Worm (Caenorhabditis elegans) whole organism, L4 larva: ENCODE data around the gene Y57G7A.1.

Experiments used
- F37D6.2 ChIP-seq: sonication (generic microtip); optimal IDR thresholded peaks from 2 replicates; lab custom pipeline; 2016; ENCODE audit warnings: mild to moderate bottlenecking, missing genetic modification characterization, missing compliant biosample characterization
- aha-1 ChIP-seq: fragments of 150-350 bp; peaks from one replicate; lab custom pipeline; 2014; ENCODE audit warnings: missing biosample characterization, missing genetic modification characterization
- ceh-32 ChIP-seq: sonication (generic microtip); optimal IDR thresholded peaks from 2 replicates; lab custom pipeline; 2016; ENCODE audit warnings: mild to moderate bottlenecking, missing genetic modification characterization, missing compliant biosample characterization; ENCODE audit not compliant: poor library complexity
- ceh-44 ChIP-seq: fragments of 200-800 bp; sonication (Bioruptor generic); IDR thresholded peaks from 2 replicates; pipeline ENCODE4 v1.3.6; 2022; ENCODE audit warnings: missing genetic modification reagents, missing genetic modification characterization, missing compliant biosample characterization
- ctbp-1 ChIP-seq: fragments of 200-800 bp; sonication (Bioruptor generic); IDR thresholded peaks from 2 replicates; pipeline ENCODE4 v1.3.6; 2022; ENCODE audit warnings: missing genetic modification reagents, missing genetic modification characterization, missing compliant biosample characterization
- daf-12 ChIP-seq: fragments of 150-350 bp; optimal IDR thresholded peaks from 2 replicates; lab custom pipeline; 2014; ENCODE audit warnings: missing biosample characterization, missing genetic modification reagents, missing genetic modification characterization
- daf-16 ChIP-seq, 3 experiments: sonication (generic microtip); optimal IDR thresholded peaks; 2 replicates each; lab custom pipeline; 2016 to 2017; ENCODE audit warnings: missing genetic modification characterization in 3 of 3, missing genetic modification reagents in 3 of 3, mild to moderate bottlenecking in 2 of 3, missing compliant biosample characterization in 2 of 3, missing biosample characterization in 1 of 3, moderate library complexity in 1 of 3
- dmd-6 ChIP-seq: fragments of 200-800 bp; sonication (Bioruptor generic); IDR thresholded peaks from 2 replicates; pipeline ENCODE4 v1.3.6; 2022; ENCODE audit warnings: missing genetic modification reagents, missing genetic modification characterization, missing compliant biosample characterization
- dmd-9 ChIP-seq: fragments of 200-800 bp; sonication (Bioruptor generic); IDR thresholded peaks from 2 replicates; pipeline ENCODE4 v1.3.6; 2022; ENCODE audit warnings: missing genetic modification reagents, missing genetic modification characterization, missing compliant biosample characterization
- egl-43 ChIP-seq: fragments of 200-800 bp; sonication (Bioruptor generic); IDR thresholded peaks from 2 replicates; pipeline ENCODE4 v1.3.6; 2022; ENCODE audit warnings: missing genetic modification reagents, missing genetic modification characterization, missing compliant biosample characterization
- fkh-10 ChIP-seq: fragments of 150-350 bp; optimal IDR thresholded peaks from 2 replicates; lab custom pipeline; 2014; ENCODE audit warnings: missing biosample characterization, missing genetic modification reagents, missing genetic modification characterization
- hlh-30 ChIP-seq: sonication (generic microtip); optimal IDR thresholded peaks from 2 replicates; lab custom pipeline; 2017; ENCODE audit warnings: antibody characterized with exemption, mild to moderate bottlenecking, missing genetic modification characterization, missing compliant biosample characterization; ENCODE audit not compliant: insufficient read depth
- lim-7 ChIP-seq: fragments of 200-800 bp; sonication (Bioruptor generic); IDR thresholded peaks from 2 replicates; pipeline ENCODE4 v1.3.6; 2022; ENCODE audit warnings: missing genetic modification characterization, missing compliant biosample characterization
- lin-29 ChIP-seq: fragments of 200-800 bp; sonication (Bioruptor generic); IDR thresholded peaks from 2 replicates; pipeline ENCODE4 v1.3.6; 2022; ENCODE audit warnings: missing genetic modification reagents, missing genetic modification characterization, missing compliant biosample characterization
- lin-39 ChIP-seq: fragments of 150-350 bp; optimal IDR thresholded peaks from 2 replicates; lab custom pipeline; 2014; ENCODE audit warnings: missing biosample characterization, missing genetic modification reagents, missing genetic modification characterization
- madf-5 ChIP-seq, 2 experiments: fragments of 200-800 bp; sonication (Bioruptor generic); IDR thresholded peaks; 2 replicates each; pipeline ENCODE4 v1.3.6; 2022; ENCODE audit warnings: missing compliant biosample characterization in 2 of 2, missing genetic modification characterization in 2 of 2
- mdt-29 ChIP-seq: fragments of 200-800 bp; sonication (Bioruptor generic); IDR thresholded peaks from 2 replicates; pipeline ENCODE4 v1.3.6; 2022; ENCODE audit warnings: missing genetic modification reagents, missing genetic modification characterization, missing compliant biosample characterization
- mxl-3 ChIP-seq: fragments of 200-800 bp; sonication (Bioruptor generic); optimal IDR thresholded peaks from 2 replicates; lab custom pipeline; 2018; ENCODE audit warnings: mild to moderate bottlenecking, missing genetic modification characterization, missing compliant biosample characterization
- nhr-237 ChIP-seq: sonication (generic microtip); optimal IDR thresholded peaks from 2 replicates; lab custom pipeline; 2017; ENCODE audit warnings: missing biosample characterization, missing genetic modification characterization
- nhr-6 ChIP-seq: fragments of 150-350 bp; optimal IDR thresholded peaks from 2 replicates; lab custom pipeline; 2014; ENCODE audit warnings: missing biosample characterization, missing genetic modification characterization
- rbr-2 ChIP-seq: sonication (generic microtip); optimal IDR thresholded peaks from 2 replicates; lab custom pipeline; 2016; ENCODE audit warnings: missing genotype, missing genetic modification characterization, missing compliant biosample characterization
- sdz-12 ChIP-seq: fragments of 200-800 bp; sonication (Bioruptor generic); optimal IDR thresholded peaks from 2 replicates; lab custom pipeline; 2018; ENCODE audit warnings: mild to moderate bottlenecking, missing genetic modification characterization, missing compliant biosample characterization
- set-16 ChIP-seq: fragments of 200-800 bp; sonication (Bioruptor generic); IDR thresholded peaks from 2 replicates; pipeline ENCODE4 v1.3.6; 2022; ENCODE audit warnings: missing genetic modification reagents, missing genetic modification characterization, missing compliant biosample characterization
- snpc-1.2 ChIP-seq: fragments of 200-800 bp; sonication (Bioruptor generic); IDR thresholded peaks from 2 replicates; pipeline ENCODE4 v1.3.6; 2022; ENCODE audit warnings: missing genetic modification reagents, missing genetic modification characterization, missing compliant biosample characterization
- tag-97 ChIP-seq: fragments of 200-800 bp; sonication (Bioruptor generic); IDR thresholded peaks from 2 replicates; pipeline ENCODE4 v1.3.6; 2022; ENCODE audit warnings: missing genetic modification characterization, missing compliant biosample characterization
- vab-7 ChIP-seq: fragments of 200-800 bp; sonication (Bioruptor generic); IDR thresholded peaks from 2 replicates; pipeline ENCODE4 v1.3.6; 2022; ENCODE audit warnings: missing genetic modification reagents, missing genetic modification characterization, missing compliant biosample characterization
- zag-1 ChIP-seq: fragments of 150-350 bp; optimal IDR thresholded peaks from 2 replicates; lab custom pipeline; 2014; ENCODE audit warnings: missing biosample characterization, missing genetic modification characterization
- zfp-3 ChIP-seq: fragments of 200-800 bp; sonication (Bioruptor generic); conservative IDR thresholded peaks from 2 replicates; pipeline ENCODE4 v1.3.6; 2022; ENCODE audit warnings: missing genetic modification reagents, missing genetic modification characterization, missing compliant biosample characterization
- ztf-7 ChIP-seq: fragments of 150-350 bp; optimal IDR thresholded peaks from 2 replicates; lab custom pipeline; 2014; ENCODE audit warnings: missing biosample characterization, missing genetic modification characterization

The Y57G7A.1 gene

DNA sequence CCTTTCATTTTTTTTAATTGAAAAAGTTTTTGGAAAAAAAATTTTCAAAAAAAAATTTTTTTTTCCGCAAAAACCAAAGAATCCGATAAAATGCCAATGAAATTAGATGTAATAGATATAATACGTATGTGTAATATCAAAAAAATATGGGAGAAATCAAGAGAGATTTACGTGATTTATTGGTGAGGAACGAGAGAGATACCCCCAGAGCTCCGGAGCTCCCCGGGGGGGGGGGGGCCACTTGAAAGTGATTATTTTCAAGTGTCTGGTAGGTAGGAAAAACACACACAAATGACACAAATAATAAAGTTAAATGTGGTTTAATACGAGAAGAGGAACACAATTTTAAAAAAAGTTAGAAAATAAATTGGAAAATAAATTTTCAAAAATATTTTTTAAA is 21.5 kb upstream of the Y57G7A.1 start, which contains the start of gene Y57G7A.11 (continued):
- TF ChIP-seq ctbp-1 (GFP tag; lab: Robert Waterston, UW) (no peak), ceh-44 (GFP tag; lab: Robert Waterston, UW) (no peak)

ce11 chrII:1278350-1278749 is 19.9 kb upstream of the Y57G7A.1 start, which contains the start of gene srz-63:
Gene srz-63, plus strand, starts transcription at chrII:1278650.
- TF ChIP-seq aha-1 (tag; lab: Kevin White, UChicago): peak; percentile 18
- TF ChIP-seq, all 104 proteins: peak for 1; not testable (repeated sequence) for 103

DNA sequence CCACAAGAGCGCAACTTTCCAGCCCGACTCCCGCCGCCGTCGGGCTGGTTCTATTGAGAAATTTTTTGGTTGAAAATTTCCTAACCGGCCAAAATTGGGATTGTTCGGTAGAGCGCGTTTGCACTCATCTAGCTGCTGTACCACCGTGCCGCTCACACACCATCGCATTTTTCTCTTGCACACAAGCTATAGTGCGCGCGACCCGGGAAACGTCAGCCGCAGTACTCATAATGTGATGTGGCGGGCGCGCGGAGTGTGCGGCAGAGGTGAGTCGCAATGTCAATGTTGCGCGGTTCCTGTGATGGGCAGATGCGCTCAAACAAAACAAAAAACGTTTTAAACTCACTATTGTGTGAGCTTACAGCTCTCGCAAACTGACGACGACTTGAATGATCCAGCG is 13.3 kb upstream of the Y57G7A.1 start:
- TF ChIP-seq set-16 (GFP tag; lab: Robert Waterston, UW) (peak; percentile 18; the same call in 1 of the 2 replicates), F37D6.2 (tag; lab: Kevin White, UChicago) (no peak), egl-43 (GFP tag; lab: Robert Waterston, UW) (no peak), zag-1 (tag; lab: Kevin White, UChicago) (no peak), madf-5 (GFP tag; IDR thresholded peaks at IDR 0.05; lab: Robert Waterston, UW) (no peak)

DNA sequence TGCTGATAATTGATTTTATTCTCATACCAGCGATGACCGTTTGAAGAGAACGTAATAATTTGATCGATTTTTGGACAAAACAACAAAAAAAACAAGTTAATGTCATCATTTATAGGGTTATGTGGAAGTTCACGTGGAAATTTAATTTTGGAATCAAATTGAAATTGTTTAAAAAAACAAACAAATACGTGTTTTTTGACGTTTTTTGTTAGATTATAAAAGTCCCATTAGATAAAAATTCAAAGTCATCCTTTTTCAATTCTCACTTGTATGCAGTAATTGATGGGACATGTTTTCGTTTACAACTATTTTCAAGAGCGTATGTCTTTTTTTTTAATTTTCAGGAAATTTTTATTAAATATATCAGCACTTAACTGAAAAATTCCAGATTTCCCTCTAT is 12.8 kb upstream of the Y57G7A.1 start, which contains the start of the genes Y57G7A.6 and Y57G7A.3:
Y57G7A.6 (minus strand) TSS at position 101 of the 400 bp plus-strand sequence.
Y57G7A.3 (plus strand) TSS at position 269 of the 400 bp plus-strand sequence.
- TF ChIP-seq nhr-6 (no peak), dmd-6 (GFP tag; lab: Robert Waterston, UW) (no peak), daf-12 (no peak), mdt-29 (no peak), lin-39 (tag; lab: Kevin White, UChicago) (no peak), lim-7 (GFP tag; lab: Robert Waterston, UW) (no peak), egl-43 (GFP tag; lab: Robert Waterston, UW) (no peak), ztf-7 (tag; lab: Kevin White, UChicago) (no peak)

- no peak for TF ChIP-seq nhr-237 (tag; lab: Kevin White, UChicago)
- no peak for TF ChIP-seq ceh-32 (tag; lab: Kevin White, UChicago)
- TF ChIP-seq hlh-30 (tag; lab: Kevin White, UChicago): no peak
- no peak for TF ChIP-seq zag-1 (tag; lab: Kevin White, UChicago)
- no peak for TF ChIP-seq snpc-1.2 (GFP tag; lab: Robert Waterston, UW)
- TF ChIP-seq zfp-3 (GFP tag; lab: Robert Waterston, UW): no peak
- no peak for TF ChIP-seq lin-29
- no peak for TF ChIP-seq madf-5 (GFP tag; IDR thresholded peaks at IDR 0.05; lab: Robert Waterston, UW)
- no peak for TF ChIP-seq ztf-7 (tag; lab: Kevin White, UChicago)
- no peak for TF ChIP-seq fkh-10
- no peak for TF ChIP-seq dmd-9 (GFP tag; lab: Robert Waterston, UW)
- no peak for TF ChIP-seq sdz-12 (GFP tag; lab: Kevin White, UChicago)
- TF ChIP-seq daf-16 (GFP tag; optimal IDR thresholded peaks at IDR 0.05; lab: Kevin White, UChicago): no peak
- TF ChIP-seq daf-16 (tag; optimal IDR thresholded peaks at IDR 0.05; lab: Kevin White, UChicago): no peak
- no peak for TF ChIP-seq rbr-2
- no peak for TF ChIP-seq lin-39 (tag; lab: Kevin White, UChicago)
Measured at ce11 chrII:1293157-1293556, 5.1 kb upstream of the Y57G7A.1 start, which contains the start of gene srz-64. Gene srz-64, minus strand, starts transcription at chrII:1293257.

- TF ChIP-seq vab-7 (GFP tag; lab: Robert Waterston, UW): no peak
- peak; percentile 41 for TF ChIP-seq aha-1 (tag; lab: Kevin White, UChicago)
- TF ChIP-seq tag-97: no peak
- no peak for TF ChIP-seq mxl-3 (GFP tag; lab: Kevin White, UChicago)
- TF ChIP-seq, all 104 proteins: peak for 1
Measured at ce11 chrII:1295776-1296175, 2.5 kb upstream of the Y57G7A.1 start, which contains the start of gene Y57G7A.2. Gene Y57G7A.2, plus strand, starts transcription at chrII:1296076.
